Worm (Caenorhabditis elegans): Measurements from ENCODE around the gene mfsd-11.

The mfsd-11 gene

ce11 chrX:12104630-12105029 is 49.3 kb downstream of the mfsd-11 start, which contains the start of gene col-181:
col-181 (plus strand) TSS chrX:12104930.
- TF ChIP-seq dmd-4 (tag; optimal IDR thresholded peaks at IDR 0.05; ENCODE audit: borderline replicate concordance): no peak
- TF ChIP-seq nhr-11 (tag; optimal IDR thresholded peaks at IDR 0.05): no peak
- no peak for TF ChIP-seq eyg-1 (tag; optimal IDR thresholded peaks at IDR 0.05)
- no peak for TF ChIP-seq ceh-22 (tag; optimal IDR thresholded peaks at IDR 0.05)
- no peak for TF ChIP-seq ref-2 (tag; optimal IDR thresholded peaks at IDR 0.05)
- TF ChIP-seq ahr-1 (tag; optimal IDR thresholded peaks at IDR 0.05): no peak
- TF ChIP-seq F13H6.1 (tag; optimal IDR thresholded peaks at IDR 0.05): no peak
- TF ChIP-seq nfya-1 (tag; optimal IDR thresholded peaks at IDR 0.05): no peak
- TF ChIP-seq gmeb-2 (tag; optimal IDR thresholded peaks at IDR 0.05): no peak
- no peak for TF ChIP-seq dve-1 (tag; optimal IDR thresholded peaks at IDR 0.05)
- TF ChIP-seq ceh-30 (tag; optimal IDR thresholded peaks at IDR 0.05): no peak
- TF ChIP-seq unc-55 (GFP tag; optimal IDR thresholded peaks at IDR 0.05): no peak

DNA sequence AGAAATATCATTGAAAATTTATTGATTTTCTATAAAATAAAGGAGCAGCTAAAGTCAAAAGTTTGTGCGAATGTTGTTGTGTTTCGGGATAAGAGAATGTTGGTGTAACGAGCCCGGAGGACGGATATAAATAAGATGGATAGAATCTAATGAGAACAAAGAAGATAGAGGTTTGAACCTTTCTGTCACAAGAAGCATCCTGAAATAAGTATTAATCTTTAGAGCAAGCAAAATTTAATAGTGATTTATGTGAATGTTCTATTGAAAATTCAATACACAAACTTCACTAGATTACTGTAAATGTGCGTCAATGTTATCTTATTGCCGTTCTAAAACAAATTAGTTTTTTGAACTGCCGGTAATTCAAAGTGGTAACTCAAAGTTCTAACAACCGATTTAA is 50.2 kb downstream of the mfsd-11 start, which contains the start of gene W03G11.3:
TSS of gene W03G11.3 (minus strand) at position 101 of the 400 bp plus-strand sequence.
- no peak for TF ChIP-seq unc-42 (tag; optimal IDR thresholded peaks at IDR 0.05)
- no peak for TF ChIP-seq pax-1 (tag; optimal IDR thresholded peaks at IDR 0.05)
- no peak for TF ChIP-seq lim-6 (tag; optimal IDR thresholded peaks at IDR 0.05)
- no peak for TF ChIP-seq ttx-3 (tag; optimal IDR thresholded peaks at IDR 0.05)
- no peak for TF ChIP-seq unc-86 (tag; optimal IDR thresholded peaks at IDR 0.05)
- no peak for TF ChIP-seq eyg-1 (tag; optimal IDR thresholded peaks at IDR 0.05)
- TF ChIP-seq syd-9 (tag; optimal IDR thresholded peaks at IDR 0.05): no peak
- no peak for TF ChIP-seq ceh-19 (GFP tag; optimal IDR thresholded peaks at IDR 0.05)
- no peak for TF ChIP-seq unc-55 (GFP tag; optimal IDR thresholded peaks at IDR 0.05)
- no peak for TF ChIP-seq hlh-15 (tag; optimal IDR thresholded peaks at IDR 0.05)
- no peak for TF ChIP-seq pha-2 (tag; optimal IDR thresholded peaks at IDR 0.05)
- no peak for TF ChIP-seq K02D7.2 (tag; optimal IDR thresholded peaks at IDR 0.05)
- TF ChIP-seq C38D4.7 (GFP tag; optimal IDR thresholded peaks at IDR 0.05): no peak
- TF ChIP-seq sox-4 (tag; optimal IDR thresholded peaks at IDR 0.05): no peak
- no peak for TF ChIP-seq ceh-14 (tag; optimal IDR thresholded peaks at IDR 0.05)

All from whole organism, late embryonic.